Fruit fly (Drosophila melanogaster) whole organism, pupa: Measurements from ENCODE around the gene loh.

Source experiments
- CG13204 ChIP-seq: fragments of 200-800 bp; sonication (Bioruptor generic); optimal IDR thresholded peaks from 2 replicates; lab custom pipeline; 2018; ENCODE audit warnings: missing biosample characterization, mild to moderate bottlenecking, missing genetic modification characterization, moderate library complexity
- CG32121 ChIP-seq: fragments of 200-800 bp; sonication (Bioruptor generic); IDR thresholded peaks from 2 replicates; pipeline ENCODE4 v1.3.6; 2022; ENCODE audit warnings: missing biosample characterization, missing genetic modification characterization
- CG34367 ChIP-seq: fragments of 200-800 bp; sonication (Bioruptor generic); optimal IDR thresholded peaks from 2 replicates; lab custom pipeline; 2018; ENCODE audit warnings: missing biosample characterization, mild to moderate bottlenecking, missing genetic modification characterization
- CG4496 ChIP-seq: fragments of 200-800 bp; sonication (Bioruptor generic); IDR thresholded peaks from 3 replicates; pipeline ENCODE4 v1.3.6; 2022; ENCODE audit warnings: missing biosample characterization, missing genetic modification characterization
- D1 ChIP-seq: fragments of 200-800 bp; sonication (Bioruptor generic); optimal IDR thresholded peaks from 2 replicates; lab custom pipeline; 2018; ENCODE audit warnings: missing biosample characterization, mild to moderate bottlenecking, missing genetic modification characterization, moderate library complexity
- fd96Ca ChIP-seq: fragments of 200-800 bp; sonication (Bioruptor generic); IDR thresholded peaks from 3 replicates; pipeline ENCODE4 v1.3.6; 2022; ENCODE audit warnings: missing biosample characterization, missing genetic modification characterization

DNA sequence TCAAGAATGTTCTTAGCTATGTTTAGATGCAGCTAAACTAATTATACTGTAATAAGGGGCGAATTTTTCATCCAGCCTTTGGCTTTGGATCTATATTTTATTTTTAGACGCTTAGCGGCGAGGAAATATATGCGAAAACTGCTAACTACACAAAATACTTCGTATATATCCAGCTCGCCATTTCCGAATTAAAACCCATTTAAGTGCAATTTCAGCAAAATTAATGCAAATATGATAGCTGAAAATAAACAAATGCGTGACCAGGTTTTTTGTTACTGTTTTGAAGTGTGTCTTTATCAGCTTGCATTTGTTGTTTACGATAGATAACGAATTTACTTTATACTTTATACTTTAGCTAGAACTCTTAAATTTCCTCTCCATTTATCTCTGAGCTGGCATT, 47.3 kb upstream of the loh start:
- TF ChIP-seq CG34367 (no peak), CG32121 (GFP tag; lab: Robert Waterston, UW) (no peak), CG13204 (GFP tag; lab: Kevin White, UChicago) (no peak), D1 (tag; lab: Kevin White, UChicago) (no peak), fd96Ca (GFP tag; lab: Robert Waterston, UW) (no peak), CG4496 (GFP tag; lab: Robert Waterston, UW) (no peak)
